Worm (Caenorhabditis elegans) whole organism, L1 larva: ENCODE results near the gene sel-11.
A peak's percentile ranks its signal among the peaks of the same experiment; 100 is the strongest.

Source experiments
- C34B4.2 ChIP-seq: sonication (generic microtip); optimal IDR thresholded peaks from 2 replicates; lab custom pipeline; 2017; ENCODE audit warnings: mild to moderate bottlenecking, missing genetic modification characterization, missing compliant biosample characterization
- F16B12.6 ChIP-seq: fragments of 150-350 bp; optimal IDR thresholded peaks from 2 replicates; lab custom pipeline; 2014; ENCODE audit warnings: missing biosample characterization, missing genetic modification characterization
- blmp-1 ChIP-seq: fragments of 150-350 bp; optimal IDR thresholded peaks from 2 replicates; lab custom pipeline; 2014; ENCODE audit warnings: missing biosample characterization, missing genetic modification characterization
- ceh-8 ChIP-seq: fragments of 200-800 bp; sonication (Bioruptor generic); optimal IDR thresholded peaks from 2 replicates; lab custom pipeline; 2018; ENCODE audit warnings: mild to moderate bottlenecking, missing genetic modification characterization, moderate library complexity, missing compliant biosample characterization
- ceh-88 ChIP-seq: fragments of 200-800 bp; sonication (Bioruptor generic); IDR thresholded peaks from 2 replicates; pipeline ENCODE4 v1.3.6; 2022; ENCODE audit warnings: missing genetic modification characterization, missing compliant biosample characterization
- efl-1 ChIP-seq, 4 experiments: fragments of 150-350 bp; optimal IDR thresholded peaks in 3 of 4; peaks in 1 of 4; 1 replicate in 1 of 4; 2 replicates in 3 of 4; lab custom pipeline; 2014; ENCODE audit warnings: missing biosample characterization in 2 of 4, missing genetic modification characterization in 2 of 4, missing genetic modification reagents in 2 of 4
- elt-2 ChIP-seq: sonication (generic microtip); optimal IDR thresholded peaks from 2 replicates; lab custom pipeline; 2016; ENCODE audit warnings: missing genetic modification characterization, mild to moderate bottlenecking, inconsistent platforms, missing compliant biosample characterization, missing genetic modification reagents
- elt-3 ChIP-seq, 6 experiments: fragments of 150-350 bp in 1 of 6; sonication (generic microtip); optimal IDR thresholded peaks; 2 replicates each; lab custom pipeline; 2017 to 2018; ENCODE audit warnings: missing biosample characterization in 6 of 6, missing genetic modification characterization in 6 of 6, inconsistent platforms in 1 of 6
- fkh-10 ChIP-seq: sonication (generic microtip); optimal IDR thresholded peaks from 2 replicates; lab custom pipeline; 2017; ENCODE audit warnings: missing biosample characterization, missing genetic modification reagents, missing genetic modification characterization
- fkh-8 ChIP-seq: sonication (generic microtip); optimal IDR thresholded peaks from 2 replicates; lab custom pipeline; 2016; ENCODE audit warnings: mild to moderate bottlenecking, missing genetic modification characterization, missing compliant biosample characterization
- grh-1 ChIP-seq: fragments of 200-800 bp; sonication (Bioruptor generic); IDR thresholded peaks from 2 replicates; pipeline ENCODE4 v1.3.6; 2022; ENCODE audit warnings: missing genetic modification reagents, missing genetic modification characterization, missing compliant biosample characterization
- hlh-17 ChIP-seq: fragments of 200-800 bp; sonication (Bioruptor generic); optimal IDR thresholded peaks from 2 replicates; lab custom pipeline; 2018; ENCODE audit warnings: missing genetic modification characterization, mild to moderate bottlenecking, missing compliant biosample characterization, moderate library complexity, borderline replicate concordance
- irx-1 ChIP-seq: sonication (generic microtip); optimal IDR thresholded peaks from 2 replicates; lab custom pipeline; 2016; ENCODE audit warnings: missing genetic modification characterization, missing compliant biosample characterization
- lin-14 ChIP-seq: fragments of 200-800 bp; sonication (Bioruptor generic); optimal IDR thresholded peaks from 2 replicates; lab custom pipeline; 2018; ENCODE audit warnings: mild to moderate bottlenecking, missing genetic modification characterization, moderate library complexity, missing compliant biosample characterization
- lin-15B ChIP-seq: fragments of 150-350 bp; sonication (generic microtip); optimal IDR thresholded peaks from 3 replicates; lab custom pipeline; 2014; ENCODE audit warnings: missing biosample characterization, missing genetic modification characterization
- lin-35 ChIP-seq, 2 experiments: fragments of 150-350 bp; optimal IDR thresholded peaks; 2 replicates each; lab custom pipeline; 2014; ENCODE audit warnings: missing biosample characterization in 2 of 2, missing genetic modification characterization in 2 of 2, missing genetic modification reagents in 2 of 2
- lir-3 ChIP-seq: sonication (generic microtip); optimal IDR thresholded peaks from 2 replicates; lab custom pipeline; 2016; ENCODE audit warnings: mild to moderate bottlenecking, missing genetic modification characterization, moderate library complexity, missing compliant biosample characterization; ENCODE audit not compliant: poor library complexity
- lsy-2 ChIP-seq, 2 experiments: fragments of 150-350 bp; optimal IDR thresholded peaks; 2 replicates each; lab custom pipeline; 2014; ENCODE audit warnings: missing biosample characterization in 2 of 2, missing genetic modification characterization in 2 of 2
- mdl-1 ChIP-seq, 2 experiments: fragments of 150-350 bp; optimal IDR thresholded peaks; 2 replicates each; lab custom pipeline; 2014 to 2017; ENCODE audit warnings: missing biosample characterization in 2 of 2, missing genetic modification characterization in 2 of 2, inconsistent platforms in 1 of 2
- nhr-20 ChIP-seq: sonication (generic microtip); optimal IDR thresholded peaks from 2 replicates; lab custom pipeline; 2016; ENCODE audit warnings: mild to moderate bottlenecking, missing genetic modification characterization, missing compliant biosample characterization
- nhr-84 ChIP-seq: sonication (generic microtip); optimal IDR thresholded peaks from 2 replicates; lab custom pipeline; 2017; ENCODE audit warnings: missing biosample characterization, missing genetic modification characterization
- nhr-85 ChIP-seq: sonication (generic microtip); peaks from one replicate; lab custom pipeline; 2016; ENCODE audit warnings: missing genetic modification characterization, inconsistent platforms, missing compliant biosample characterization
- nhr-90 ChIP-seq: sonication (generic microtip); optimal IDR thresholded peaks from 2 replicates; lab custom pipeline; 2016; ENCODE audit warnings: mild to moderate bottlenecking, missing genetic modification characterization, missing compliant biosample characterization; ENCODE audit not compliant: poor library complexity
- pqm-1 ChIP-seq: sonication (generic microtip); optimal IDR thresholded peaks from 3 replicates; lab custom pipeline; 2017; ENCODE audit warnings: missing biosample characterization, missing genetic modification characterization
- rnt-1 ChIP-seq: sonication (generic microtip); optimal IDR thresholded peaks from 2 replicates; lab custom pipeline; 2016; ENCODE audit warnings: mild to moderate bottlenecking, missing genetic modification characterization, moderate library complexity, missing compliant biosample characterization
- skn-1 ChIP-seq: fragments of 150-350 bp; optimal IDR thresholded peaks from 2 replicates; lab custom pipeline; 2014; ENCODE audit warnings: missing biosample characterization, missing genetic modification characterization
- swsn-7 ChIP-seq: sonication (generic microtip); optimal IDR thresholded peaks from 2 replicates; lab custom pipeline; 2016; ENCODE audit warnings: missing genetic modification characterization, missing compliant biosample characterization
- tbx-2 ChIP-seq: sonication (generic microtip); optimal IDR thresholded peaks from 2 replicates; lab custom pipeline; 2016; ENCODE audit warnings: missing genetic modification characterization, missing compliant biosample characterization
- tlp-1 ChIP-seq: fragments of 150-350 bp; optimal IDR thresholded peaks from 2 replicates; lab custom pipeline; 2014; ENCODE audit warnings: missing biosample characterization, missing genetic modification characterization
- unc-30 ChIP-seq: sonication (generic microtip); optimal IDR thresholded peaks from 2 replicates; lab custom pipeline; 2017; ENCODE audit warnings: missing biosample characterization, missing genetic modification characterization
- vab-15 ChIP-seq: sonication (generic microtip); optimal IDR thresholded peaks from 2 replicates; lab custom pipeline; 2017; ENCODE audit warnings: missing genotype, mild to moderate bottlenecking, missing genetic modification characterization, missing compliant biosample characterization
- zag-1 ChIP-seq: fragments of 150-350 bp; optimal IDR thresholded peaks from 2 replicates; lab custom pipeline; 2014; ENCODE audit warnings: missing biosample characterization, missing genetic modification characterization
- zip-4 ChIP-seq: fragments of 200-800 bp; sonication (Bioruptor generic); optimal IDR thresholded peaks from 2 replicates; lab custom pipeline; 2018; ENCODE audit warnings: mild to moderate bottlenecking, missing genetic modification characterization, moderate library complexity, missing compliant biosample characterization
- ztf-4 ChIP-seq: fragments of 150-350 bp; optimal IDR thresholded peaks from 2 replicates; lab custom pipeline; 2014; ENCODE audit warnings: missing biosample characterization, missing genetic modification characterization

The sel-11 gene

DNA sequence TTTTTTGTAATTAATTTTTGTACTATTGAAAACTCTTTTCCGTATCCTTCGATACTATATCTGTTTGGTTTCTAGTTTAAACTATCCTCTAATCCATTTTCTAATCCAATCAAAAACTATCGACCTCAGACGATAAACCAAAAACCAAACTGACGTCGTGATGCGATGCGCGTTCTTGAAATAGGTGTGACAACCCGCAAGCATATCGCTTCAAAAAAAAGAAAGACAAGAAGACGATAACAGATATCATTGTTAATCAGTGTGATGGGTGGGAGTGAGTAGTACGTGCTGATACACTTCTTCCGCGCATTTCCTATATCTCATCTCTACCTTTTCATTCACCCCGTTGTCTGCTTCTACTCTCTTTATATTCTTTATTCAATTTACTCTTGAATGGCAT, 27.3 kb upstream of the sel-11 start, which contains the start of gene T04F3.1:
Gene T04F3.1, plus strand, starts transcription at position 246 of the 400 bp plus-strand sequence.
- TF ChIP-seq vab-15 (tag; lab: Kevin White, UChicago) (no peak), fkh-8 (tag; lab: Kevin White, UChicago) (no peak), blmp-1 (tag; lab: Kevin White, UChicago) (peak; percentile 77), efl-1 (optimal IDR thresholded peaks at IDR 0.05; lab: Kevin White, UChicago) (no peak), efl-1 (GFP tag; optimal IDR thresholded peaks at IDR 0.05 in 1 of 2; lab: Kevin White, UChicago) (peak in 1 of 2 experiments; percentile 43), lin-14 (GFP tag; lab: Kevin White, UChicago) (peak; percentile 44), tlp-1 (tag; lab: Kevin White, UChicago) (no peak), nhr-85 (tag; lab: Kevin White, UChicago) (no peak), nhr-20 (tag; lab: Kevin White, UChicago) (peak; percentile 8), pqm-1 (no peak), elt-3 (tag; optimal IDR thresholded peaks at IDR 0.05; lab: Kevin White, UChicago) (peak in 5 of 6 experiments; percentile 16 to 73 (median 67))

DNA sequence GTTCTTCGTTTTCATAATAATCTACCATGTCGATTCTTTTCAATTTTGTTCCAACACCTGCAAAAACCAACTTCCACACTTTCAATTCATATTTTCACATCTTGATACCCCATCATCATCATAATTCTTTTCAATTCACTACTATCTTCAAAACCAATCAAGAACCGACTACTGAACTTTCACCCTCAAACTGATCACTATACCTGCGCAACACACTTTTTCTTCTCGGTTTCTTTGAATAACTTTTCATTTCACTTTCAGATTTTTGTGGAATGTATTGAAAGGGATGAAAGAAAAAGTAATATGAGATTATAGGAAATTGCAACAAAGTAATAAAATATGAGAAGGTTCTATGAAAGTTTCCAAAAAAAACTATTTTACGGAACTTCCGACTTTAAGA, 26.1 kb upstream of the sel-11 start:
- TF ChIP-seq ztf-4 (tag; lab: Kevin White, UChicago) (no peak), blmp-1 (tag; lab: Kevin White, UChicago) (peak; percentile 96), unc-30 (tag; lab: Kevin White, UChicago) (no peak), C34B4.2 (tag; lab: Kevin White, UChicago) (no peak)

DNA sequence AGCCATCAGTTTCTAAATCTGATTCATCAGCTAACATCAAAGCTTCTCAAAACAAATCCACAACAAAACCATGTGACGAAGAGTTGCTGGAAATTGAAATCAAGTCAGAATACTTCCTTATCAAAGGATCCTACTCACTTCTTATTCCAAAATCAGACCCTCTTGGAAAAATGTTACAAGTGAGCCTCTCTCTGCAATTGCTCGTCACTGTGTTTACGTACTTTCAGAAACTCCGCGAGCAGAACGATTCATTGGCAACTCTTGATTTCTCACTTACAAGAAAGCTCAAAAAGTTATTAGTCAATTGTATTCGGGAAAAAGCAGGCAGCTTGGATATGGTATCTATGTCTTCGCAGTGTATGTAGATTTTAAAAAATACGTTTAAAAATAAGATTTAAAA, 15.6 kb upstream of the sel-11 start:
- TF ChIP-seq grh-1 = no peak
- no peak for TF ChIP-seq hlh-17
- TF ChIP-seq mdl-1 (tag; optimal IDR thresholded peaks at IDR 0.05; lab: Kevin White, UChicago) = no peak
- no peak for TF ChIP-seq nhr-84 (tag; lab: Kevin White, UChicago)
- TF ChIP-seq lin-14 (GFP tag; lab: Kevin White, UChicago) = no peak
- no peak for TF ChIP-seq tbx-2
- TF ChIP-seq lsy-2 (tag; optimal IDR thresholded peaks at IDR 0.05; lab: Kevin White, UChicago) = peak in 1 of 2 experiments; percentile 10
- TF ChIP-seq ceh-88 (GFP tag; lab: Robert Waterston, UW) = no peak
- TF ChIP-seq ceh-8 (GFP tag; lab: Kevin White, UChicago) = no peak
- TF ChIP-seq F16B12.6 (tag; lab: Kevin White, UChicago) = peak; percentile 68
- TF ChIP-seq rnt-1 = peak; percentile 10
- TF ChIP-seq nhr-90 (tag; lab: Kevin White, UChicago) = no peak
- TF ChIP-seq tlp-1 (tag; lab: Kevin White, UChicago) = no peak
- no peak for TF ChIP-seq efl-1 (optimal IDR thresholded peaks at IDR 0.05; lab: Kevin White, UChicago)
- TF ChIP-seq efl-1 (GFP tag; optimal IDR thresholded peaks at IDR 0.05 in 1 of 2; lab: Kevin White, UChicago) = peak in 1 of 2 experiments; percentile 83
- TF ChIP-seq lin-35 (GFP tag; optimal IDR thresholded peaks at IDR 0.05; lab: Kevin White, UChicago) = no peak
- TF ChIP-seq lir-3 (tag; lab: Kevin White, UChicago) = no peak
- TF ChIP-seq fkh-10 (GFP tag; lab: Kevin White, UChicago) = no peak
- no peak for TF ChIP-seq lin-15B (tag; lab: Kevin White, UChicago)

DNA sequence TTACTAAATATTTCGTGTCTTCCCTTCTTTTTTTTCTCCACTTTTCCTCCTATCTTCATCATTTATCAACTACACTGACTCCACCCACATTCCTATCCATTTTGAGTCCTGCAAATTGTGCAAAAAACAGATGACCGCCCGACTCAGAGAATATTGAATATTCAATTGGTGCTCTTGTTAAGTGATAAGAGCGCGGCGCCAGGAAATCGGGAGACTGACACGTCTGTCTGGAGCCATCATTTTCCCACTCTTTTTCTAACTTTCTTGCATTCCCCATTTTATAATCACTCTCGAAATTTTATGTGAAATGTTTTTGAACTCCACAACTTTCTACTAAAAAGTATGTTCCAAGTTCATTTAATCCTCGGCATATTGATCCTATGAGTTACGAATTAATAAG, 11.3 kb upstream of the sel-11 start:
- TF ChIP-seq swsn-7 (tag; lab: Kevin White, UChicago) (no peak), elt-2 (tag; lab: Kevin White, UChicago) (peak; percentile 63)

DNA sequence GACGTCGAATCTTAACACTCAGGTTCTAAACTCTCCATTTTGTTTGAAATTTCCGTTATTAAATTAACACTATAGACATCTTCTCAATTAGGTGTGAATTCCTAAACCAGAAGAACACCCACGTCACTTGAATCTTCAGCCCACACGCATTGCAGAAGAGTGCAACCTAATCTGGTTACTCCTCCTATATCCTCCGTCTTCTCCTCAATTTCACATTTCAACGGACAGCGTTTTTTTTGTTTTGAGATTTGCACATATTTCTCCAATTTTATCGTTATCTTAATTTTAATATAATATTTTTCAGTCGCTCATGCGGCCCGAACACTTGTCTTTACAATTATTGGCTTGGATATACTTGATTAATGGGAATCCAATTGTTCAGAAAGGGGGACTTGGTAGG, 9.8 kb upstream of the sel-11 start, which contains the start of gene smoc-1:
Gene smoc-1, plus strand, starts transcription at position 301 of the 400 bp plus-strand sequence.
- TF ChIP-seq F16B12.6 (tag; lab: Kevin White, UChicago) = no peak
- TF ChIP-seq, all 84 proteins: peak for 0

DNA sequence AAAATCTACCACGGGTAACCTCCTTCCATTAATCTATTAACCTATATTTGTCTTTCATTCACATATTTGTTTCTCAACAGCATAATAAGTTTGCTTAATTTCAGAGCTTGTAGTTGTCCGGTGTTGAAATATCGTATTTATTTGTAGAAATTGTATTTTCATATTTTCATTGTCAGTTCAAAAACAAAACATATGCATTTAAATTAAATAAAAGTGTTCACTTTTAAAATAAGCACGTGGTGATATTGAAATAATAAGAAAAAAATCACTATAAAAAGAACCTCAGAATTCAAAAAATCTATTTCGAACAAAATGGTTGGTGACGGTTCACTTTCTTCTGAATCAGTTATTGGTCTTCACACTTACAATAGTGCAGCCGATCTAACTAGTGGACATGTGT, 8.5 kb upstream of the sel-11 start, which contains the start of gene T04F3.3:
Gene T04F3.3, plus strand, starts transcription at position 301 of the 400 bp plus-strand sequence.
- TF ChIP-seq C34B4.2 (tag; lab: Kevin White, UChicago) (no peak), zag-1 (no peak), skn-1 (tag; lab: Kevin White, UChicago) (no peak), fkh-10 (GFP tag; lab: Kevin White, UChicago) (no peak), zip-4 (GFP tag; lab: Kevin White, UChicago) (no peak), elt-2 (tag; lab: Kevin White, UChicago) (no peak), irx-1 (no peak), mdl-1 (tag; optimal IDR thresholded peaks at IDR 0.05; lab: Kevin White, UChicago) (no peak)
